Worm (Caenorhabditis elegans): Measurements from ENCODE around the gene K02E10.5.
A peak's percentile ranks its signal among the peaks of the same experiment; 100 is the strongest.

- TF ChIP-seq jun-1 (tag; optimal IDR thresholded peaks at IDR 0.05) (no peak), unc-62 (GFP tag; optimal IDR thresholded peaks at IDR 0.05 in 1 of 2) (no peak), unc-62 (tag; optimal IDR thresholded peaks at IDR 0.05) (no peak), snpc-4 (tag; optimal IDR thresholded peaks at IDR 0.05) (no peak), nhr-76 (tag; optimal IDR thresholded peaks at IDR 0.05) (no peak), nhr-10 (tag; optimal IDR thresholded peaks at IDR 0.05) (no peak), zag-1 (tag; optimal IDR thresholded peaks at IDR 0.05) (no peak), R02D3.7 (tag; optimal IDR thresholded peaks at IDR 0.05) (no peak), nhr-11 (tag; optimal IDR thresholded peaks at IDR 0.05) (no peak), pha-4 (GFP tag; IDR thresholded peaks at IDR 0.05) (peak; percentile 76; the same call in 1 of the 2 replicates), pha-4 (tag; optimal IDR thresholded peaks at IDR 0.05) (no peak), nhr-6 (tag; optimal IDR thresholded peaks at IDR 0.05) (no peak)
Measured at ce11 chrX:2526078-2526477, 47.4 kb upstream of the K02E10.5 start.

Measured in whole organism, L4 larva.